Worm (Caenorhabditis elegans) whole organism, L1 larva: ENCODE measurements around the gene sphr-1.

Source experiments
- C04F5.9 ChIP-seq: sonication (generic microtip); optimal IDR thresholded peaks from 2 replicates; lab custom pipeline; 2016; ENCODE audit warnings: missing genetic modification characterization, missing compliant biosample characterization
- C16A3.4 ChIP-seq: fragments of 150-350 bp; optimal IDR thresholded peaks from 2 replicates; lab custom pipeline; 2014; ENCODE audit warnings: missing biosample characterization, missing genetic modification characterization
- Y116A8C.19 ChIP-seq: sonication (generic microtip); optimal IDR thresholded peaks from 2 replicates; lab custom pipeline; 2016; ENCODE audit warnings: missing compliant biosample characterization, missing genetic modification characterization, borderline replicate concordance
- aha-1 ChIP-seq: fragments of 150-350 bp; optimal IDR thresholded peaks from 2 replicates; lab custom pipeline; 2014; ENCODE audit warnings: missing biosample characterization, missing genetic modification characterization
- blmp-1 ChIP-seq: fragments of 150-350 bp; optimal IDR thresholded peaks from 2 replicates; lab custom pipeline; 2014; ENCODE audit warnings: missing biosample characterization, missing genetic modification characterization
- ceh-8 ChIP-seq: fragments of 200-800 bp; sonication (Bioruptor generic); optimal IDR thresholded peaks from 2 replicates; lab custom pipeline; 2018; ENCODE audit warnings: mild to moderate bottlenecking, missing genetic modification characterization, moderate library complexity, missing compliant biosample characterization
- ceh-82 ChIP-seq, 3 experiments: fragments of 150-350 bp in 1 of 3; sonication (generic microtip) in 2 of 3; optimal IDR thresholded peaks; 2 replicates each; lab custom pipeline; 2014 to 2017; ENCODE audit warnings: missing biosample characterization in 3 of 3, missing genetic modification characterization in 3 of 3
- dsc-1 ChIP-seq: sonication (generic microtip); optimal IDR thresholded peaks from 2 replicates; lab custom pipeline; 2016; ENCODE audit warnings: mild to moderate bottlenecking, missing genetic modification characterization, missing compliant biosample characterization
- egl-27 ChIP-seq, 2 experiments: fragments of 150-350 bp in 1 of 2; sonication (generic microtip); optimal IDR thresholded peaks; 3 replicates each; lab custom pipeline; 2017 to 2018; ENCODE audit warnings: missing biosample characterization in 2 of 2, missing genetic modification characterization in 2 of 2, missing genetic modification reagents in 2 of 2
- fkh-4 ChIP-seq: sonication (generic microtip); optimal IDR thresholded peaks from 2 replicates; lab custom pipeline; 2016; ENCODE audit warnings: missing compliant biosample characterization, missing genetic modification characterization, borderline replicate concordance
- fos-1 ChIP-seq: fragments of 150-350 bp; optimal IDR thresholded peaks from 2 replicates; lab custom pipeline; 2014; ENCODE audit warnings: missing biosample characterization, missing genetic modification characterization
- hlh-17 ChIP-seq: fragments of 200-800 bp; sonication (Bioruptor generic); optimal IDR thresholded peaks from 2 replicates; lab custom pipeline; 2018; ENCODE audit warnings: missing genetic modification characterization, mild to moderate bottlenecking, missing compliant biosample characterization, moderate library complexity, borderline replicate concordance
- hlh-4 ChIP-seq: sonication (generic microtip); optimal IDR thresholded peaks from 2 replicates; lab custom pipeline; 2016; ENCODE audit warnings: mild to moderate bottlenecking, missing genetic modification characterization, missing compliant biosample characterization
- hpl-2 ChIP-seq: fragments of 150-350 bp; optimal IDR thresholded peaks from 2 replicates; lab custom pipeline; 2014; ENCODE audit warnings: missing biosample characterization, missing genetic modification reagents, missing genetic modification characterization
- irx-1 ChIP-seq: sonication (generic microtip); optimal IDR thresholded peaks from 2 replicates; lab custom pipeline; 2016; ENCODE audit warnings: missing genetic modification characterization, missing compliant biosample characterization
- jun-1 ChIP-seq: fragments of 150-350 bp; optimal IDR thresholded peaks from 2 replicates; lab custom pipeline; 2014; ENCODE audit warnings: missing biosample characterization, missing genetic modification reagents, missing genetic modification characterization
- lin-13 ChIP-seq: fragments of 150-350 bp; optimal IDR thresholded peaks from 2 replicates; lab custom pipeline; 2014; ENCODE audit warnings: missing biosample characterization, missing genetic modification reagents, missing genetic modification characterization
- lin-14 ChIP-seq: fragments of 200-800 bp; sonication (Bioruptor generic); optimal IDR thresholded peaks from 2 replicates; lab custom pipeline; 2018; ENCODE audit warnings: mild to moderate bottlenecking, missing genetic modification characterization, moderate library complexity, missing compliant biosample characterization
- lin-35 ChIP-seq, 2 experiments: fragments of 150-350 bp; optimal IDR thresholded peaks; 2 replicates each; lab custom pipeline; 2014; ENCODE audit warnings: missing biosample characterization in 2 of 2, missing genetic modification characterization in 2 of 2, missing genetic modification reagents in 2 of 2
- lsy-2 ChIP-seq, 2 experiments: fragments of 150-350 bp; optimal IDR thresholded peaks; 2 replicates each; lab custom pipeline; 2014; ENCODE audit warnings: missing biosample characterization in 2 of 2, missing genetic modification characterization in 2 of 2
- mab-9 ChIP-seq: fragments of 200-800 bp; sonication (Bioruptor generic); IDR thresholded peaks from 2 replicates; pipeline ENCODE4 v1.3.6; 2022; ENCODE audit warnings: missing genetic modification reagents, missing genetic modification characterization, missing compliant biosample characterization
- mdl-1 ChIP-seq, 2 experiments: fragments of 150-350 bp; optimal IDR thresholded peaks; 2 replicates each; lab custom pipeline; 2014 to 2017; ENCODE audit warnings: missing biosample characterization in 2 of 2, missing genetic modification characterization in 2 of 2, inconsistent platforms in 1 of 2
- mef-2 ChIP-seq: fragments of 150-350 bp; optimal IDR thresholded peaks from 2 replicates; lab custom pipeline; 2014; ENCODE audit warnings: missing biosample characterization, missing genetic modification characterization
- mep-1 ChIP-seq: fragments of 150-350 bp; optimal IDR thresholded peaks from 2 replicates; lab custom pipeline; 2014; ENCODE audit warnings: missing biosample characterization, missing genetic modification characterization
- nhr-19 ChIP-seq: fragments of 200-800 bp; sonication (Bioruptor generic); conservative IDR thresholded peaks from 2 replicates; pipeline ENCODE4 v1.3.6; 2022; ENCODE audit warnings: missing genetic modification characterization, missing compliant biosample characterization
- nhr-20 ChIP-seq: sonication (generic microtip); optimal IDR thresholded peaks from 2 replicates; lab custom pipeline; 2016; ENCODE audit warnings: mild to moderate bottlenecking, missing genetic modification characterization, missing compliant biosample characterization
- nhr-71 ChIP-seq: sonication (generic microtip); optimal IDR thresholded peaks from 2 replicates; lab custom pipeline; 2016; ENCODE audit warnings: mild to moderate bottlenecking, missing genetic modification characterization, moderate library complexity, missing compliant biosample characterization
- nhr-76 ChIP-seq: sonication (generic microtip); optimal IDR thresholded peaks from 2 replicates; lab custom pipeline; 2017; ENCODE audit warnings: missing biosample characterization, missing genetic modification characterization
- nhr-77 ChIP-seq: fragments of 150-350 bp; optimal IDR thresholded peaks from 2 replicates; lab custom pipeline; 2014; ENCODE audit warnings: missing biosample characterization, missing genetic modification characterization
- nhr-90 ChIP-seq: sonication (generic microtip); optimal IDR thresholded peaks from 2 replicates; lab custom pipeline; 2016; ENCODE audit warnings: mild to moderate bottlenecking, missing genetic modification characterization, missing compliant biosample characterization; ENCODE audit not compliant: poor library complexity
- rnt-1 ChIP-seq: sonication (generic microtip); optimal IDR thresholded peaks from 2 replicates; lab custom pipeline; 2016; ENCODE audit warnings: mild to moderate bottlenecking, missing genetic modification characterization, moderate library complexity, missing compliant biosample characterization
- snu-23 ChIP-seq: sonication (generic microtip); optimal IDR thresholded peaks from 2 replicates; lab custom pipeline; 2016; ENCODE audit warnings: missing genetic modification characterization, missing compliant biosample characterization
- sptf-1 ChIP-seq: fragments of 150-350 bp; optimal IDR thresholded peaks from 2 replicates; lab custom pipeline; 2014; ENCODE audit warnings: missing biosample characterization, missing genetic modification characterization
- tlp-1 ChIP-seq: fragments of 150-350 bp; optimal IDR thresholded peaks from 2 replicates; lab custom pipeline; 2014; ENCODE audit warnings: missing biosample characterization, missing genetic modification characterization
- unc-62 ChIP-seq: fragments of 150-350 bp; optimal IDR thresholded peaks from 2 replicates; lab custom pipeline; 2014; ENCODE audit warnings: missing biosample characterization, missing genetic modification reagents, missing genetic modification characterization
- ztf-11 ChIP-seq, 2 experiments: sonication (generic microtip); optimal IDR thresholded peaks; 2 replicates each; lab custom pipeline; 2016 to 2017; ENCODE audit warnings: missing genetic modification characterization in 2 of 2, missing biosample characterization in 1 of 2, missing compliant biosample characterization in 1 of 2

The sphr-1 gene

DNA sequence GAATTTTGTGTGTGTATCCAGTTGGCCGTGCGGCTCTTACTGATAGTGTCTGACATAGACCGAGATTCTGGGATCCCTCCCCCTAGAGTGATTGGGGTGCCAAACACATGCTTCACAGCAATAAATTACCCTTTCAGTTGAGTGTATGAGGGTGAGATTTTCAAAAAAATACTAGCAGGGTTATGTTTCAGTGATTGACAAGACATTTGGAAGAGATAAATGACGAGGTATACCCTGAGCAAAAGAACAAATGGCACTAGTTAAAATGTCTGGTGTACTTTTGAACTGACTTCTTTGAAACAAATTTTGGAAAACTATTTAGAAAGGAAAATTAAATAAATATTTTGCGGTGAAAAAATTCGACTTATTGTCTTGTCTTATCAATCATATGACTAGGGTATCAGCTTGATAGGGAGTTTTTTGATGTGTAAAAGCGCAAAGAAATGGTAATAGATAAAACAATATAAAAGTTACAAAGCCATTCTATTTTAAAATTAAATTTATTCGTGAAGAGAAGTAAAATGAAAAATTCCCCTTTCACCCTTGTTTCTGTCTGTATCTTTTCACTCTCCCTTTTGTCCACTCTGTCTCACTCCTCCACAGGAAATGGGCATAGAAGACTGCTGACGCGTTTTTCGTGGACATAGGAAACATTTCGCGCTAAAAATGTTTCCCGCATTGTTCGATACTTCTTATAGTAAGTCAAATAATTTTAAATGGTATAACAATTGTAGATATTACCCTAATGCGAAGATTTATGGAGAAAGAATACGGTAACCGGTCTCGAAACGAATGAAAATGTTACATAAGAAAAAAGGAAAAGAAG lies 52.0 kb downstream of the sphr-1 start, which contains the start of gene glo-4 (continued):
- TF ChIP-seq mep-1 (tag; lab: Kevin White, UChicago) (peak; percentile 96), aha-1 (tag; lab: Kevin White, UChicago) (no peak), hlh-4 (tag; lab: Kevin White, UChicago) (no peak), C04F5.9 (tag; lab: Kevin White, UChicago) (peak; percentile 26), ceh-82 (tag; optimal IDR thresholded peaks at IDR 0.05; lab: Kevin White, UChicago) (peak; percentile 83 to 84 (median 83)), dsc-1 (tag; lab: Kevin White, UChicago) (peak; percentile 67), lin-14 (GFP tag; lab: Kevin White, UChicago) (peak; percentile 94), egl-27 (tag; optimal IDR thresholded peaks at IDR 0.05; lab: Kevin White, UChicago) (no peak), ztf-11 (tag; optimal IDR thresholded peaks at IDR 0.05; lab: Kevin White, UChicago) (peak in 1 of 2 experiments; percentile 38), jun-1 (tag; lab: Kevin White, UChicago) (peak; percentile 9), tlp-1 (no peak), nhr-76 (tag; lab: Kevin White, UChicago) (no peak), Y116A8C.19 (tag; lab: Kevin White, UChicago) (no peak), hlh-17 (GFP tag; lab: Kevin White, UChicago) (no peak), mdl-1 (tag; optimal IDR thresholded peaks at IDR 0.05; lab: Kevin White, UChicago) (peak in 1 of 2 experiments; percentile 68), irx-1 (tag; lab: Kevin White, UChicago) (peak; percentile 73), nhr-90 (peak; percentile 68), lsy-2 (tag; optimal IDR thresholded peaks at IDR 0.05; lab: Kevin White, UChicago) (peak; percentile 81 to 89), unc-62 (GFP tag; lab: Kevin White, UChicago) (no peak), C16A3.4 (tag; lab: Kevin White, UChicago) (peak; percentile 67), nhr-20 (peak; percentile 90), hpl-2 (no peak), fos-1 (peak; percentile 58), mef-2 (tag; lab: Kevin White, UChicago) (peak; percentile 42), blmp-1 (tag; lab: Kevin White, UChicago) (peak; percentile 88), lin-13 (GFP tag; lab: Kevin White, UChicago) (peak; percentile 49), nhr-71 (peak; percentile 92), rnt-1 (tag; lab: Kevin White, UChicago) (peak; percentile 78), sptf-1 (tag; lab: Kevin White, UChicago) (no peak), snu-23 (GFP tag; lab: Kevin White, UChicago) (peak; percentile 92), nhr-19 (GFP tag; lab: Robert Waterston, UW) (peak; percentile 77), lin-35 (GFP tag; optimal IDR thresholded peaks at IDR 0.05; lab: Kevin White, UChicago) (peak; percentile 85 to 89), mab-9 (GFP tag; lab: Robert Waterston, UW) (peak; percentile 58; the same call in 1 of the 2 replicates), fkh-4 (no peak), nhr-77 (tag; lab: Kevin White, UChicago) (peak; percentile 75), ceh-8 (GFP tag; lab: Kevin White, UChicago) (peak; percentile 66)
